Worm (Caenorhabditis elegans) whole organism, L4 larva: ENCODE results near the gene pept-1.
A peak's percentile ranks its signal among the peaks of the same experiment; 100 is the strongest.

Source experiments
- Y75B8A.6 ChIP-seq: fragments of 200-800 bp; sonication (Bioruptor generic); IDR thresholded peaks from 2 replicates; pipeline ENCODE4 v1.3.6; 2022; ENCODE audit warnings: missing genetic modification reagents, missing genetic modification characterization, missing compliant biosample characterization
- attf-4 ChIP-seq: sonication (generic microtip); optimal IDR thresholded peaks from 3 replicates; lab custom pipeline; 2017; ENCODE audit warnings: missing biosample characterization, missing genetic modification characterization
- ceh-32 ChIP-seq: sonication (generic microtip); optimal IDR thresholded peaks from 2 replicates; lab custom pipeline; 2016; ENCODE audit warnings: mild to moderate bottlenecking, missing genetic modification characterization, missing compliant biosample characterization; ENCODE audit not compliant: poor library complexity
- cey-2 ChIP-seq: sonication (generic microtip); optimal IDR thresholded peaks from 3 replicates; lab custom pipeline; 2017; ENCODE audit warnings: missing genetic modification characterization, mild to moderate bottlenecking, missing compliant biosample characterization, antibody characterized with exemption, borderline replicate concordance; ENCODE audit not compliant: insufficient read depth
- daf-16 ChIP-seq, 3 experiments: sonication (generic microtip); optimal IDR thresholded peaks; 2 replicates each; lab custom pipeline; 2016 to 2017; ENCODE audit warnings: missing genetic modification characterization in 3 of 3, missing genetic modification reagents in 3 of 3, mild to moderate bottlenecking in 2 of 3, missing compliant biosample characterization in 2 of 3, missing biosample characterization in 1 of 3, moderate library complexity in 1 of 3
- daf-19 ChIP-seq: fragments of 200-800 bp; sonication (Bioruptor generic); conservative IDR thresholded peaks from 2 replicates; pipeline ENCODE4 v1.3.6; 2022; ENCODE audit warnings: missing genetic modification characterization, missing compliant biosample characterization
- dmd-6 ChIP-seq: fragments of 200-800 bp; sonication (Bioruptor generic); IDR thresholded peaks from 2 replicates; pipeline ENCODE4 v1.3.6; 2022; ENCODE audit warnings: missing genetic modification reagents, missing genetic modification characterization, missing compliant biosample characterization
- gei-8 ChIP-seq: fragments of 200-800 bp; sonication (Bioruptor generic); optimal IDR thresholded peaks from 2 replicates; lab custom pipeline; 2018; ENCODE audit warnings: mild to moderate bottlenecking, missing genetic modification characterization, missing compliant biosample characterization
- hmg-1.1 ChIP-seq: fragments of 200-800 bp; sonication (Bioruptor generic); IDR thresholded peaks from 2 replicates; pipeline ENCODE4 v1.3.6; 2022; ENCODE audit warnings: missing genetic modification reagents, missing genetic modification characterization, missing compliant biosample characterization
- mep-1 ChIP-seq: fragments of 150-350 bp; sonication (generic microtip); optimal IDR thresholded peaks from 3 replicates; lab custom pipeline; 2014; ENCODE audit warnings: missing biosample characterization, missing genetic modification characterization
- nhr-102 ChIP-seq: sonication (generic microtip); optimal IDR thresholded peaks from 2 replicates; lab custom pipeline; 2016; ENCODE audit warnings: mild to moderate bottlenecking, missing genetic modification characterization, moderate library complexity, missing compliant biosample characterization
- nhr-41 ChIP-seq: fragments of 200-800 bp; sonication (Bioruptor generic); IDR thresholded peaks from 2 replicates; pipeline ENCODE4 v1.3.6; 2022; ENCODE audit warnings: missing genetic modification reagents, missing genetic modification characterization, missing compliant biosample characterization
- snpc-4 ChIP-seq: fragments of 150-350 bp; optimal IDR thresholded peaks from 2 replicates; lab custom pipeline; 2014; ENCODE audit warnings: missing biosample characterization, missing genetic modification characterization
- zfp-3 ChIP-seq: fragments of 200-800 bp; sonication (Bioruptor generic); conservative IDR thresholded peaks from 2 replicates; pipeline ENCODE4 v1.3.6; 2022; ENCODE audit warnings: missing genetic modification reagents, missing genetic modification characterization, missing compliant biosample characterization

Gene pept-1

DNA sequence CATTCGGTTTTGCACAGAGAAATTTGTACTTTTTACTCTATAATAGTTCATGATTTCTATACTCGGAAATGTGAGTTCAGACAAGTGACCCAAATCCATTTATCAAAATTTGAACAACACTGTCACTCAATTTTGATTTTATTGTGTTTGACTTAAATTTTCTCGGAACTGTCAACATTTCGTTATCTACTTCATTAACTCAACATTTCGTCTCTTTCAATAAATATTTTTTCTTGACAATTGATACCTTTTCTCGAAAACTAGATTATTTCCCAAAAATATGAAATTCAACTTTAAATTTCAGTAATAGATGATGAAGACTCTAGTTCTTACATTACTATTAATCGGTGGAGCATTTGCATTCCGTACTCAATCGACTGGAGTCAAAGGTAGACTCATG lies 54.0 kb downstream of the pept-1 start, which contains the start of gene ttr-36:
Gene ttr-36, plus strand, starts transcription at position 301 of the 400 bp plus-strand sequence.
- no peak for TF ChIP-seq zfp-3
- no peak for TF ChIP-seq cey-2
- no peak for TF ChIP-seq ceh-32 (tag; lab: Kevin White, UChicago)
- TF ChIP-seq hmg-1.1 (GFP tag; lab: Robert Waterston, UW): no peak
- no peak for TF ChIP-seq attf-4 (tag; lab: Kevin White, UChicago)
- TF ChIP-seq daf-19: no peak
- TF ChIP-seq Y75B8A.6 (GFP tag; lab: Robert Waterston, UW): no peak
- peak; percentile 39; the same call in 1 of the 2 replicates for TF ChIP-seq dmd-6 (GFP tag; lab: Robert Waterston, UW)
- TF ChIP-seq snpc-4 (tag; lab: Kevin White, UChicago): no peak
- TF ChIP-seq mep-1 (tag; lab: Kevin White, UChicago): no peak
- no peak for TF ChIP-seq gei-8
- no peak for TF ChIP-seq nhr-102 (tag; lab: Kevin White, UChicago)
- no peak for TF ChIP-seq daf-16 (GFP tag; optimal IDR thresholded peaks at IDR 0.05; lab: Kevin White, UChicago)
- TF ChIP-seq daf-16 (tag; optimal IDR thresholded peaks at IDR 0.05; lab: Kevin White, UChicago): peak; percentile 68
- TF ChIP-seq nhr-41 (GFP tag; lab: Robert Waterston, UW): no peak
